Worm (Caenorhabditis elegans) whole organism, mixed stage, embryonic: ENCODE measurements around the gene ZK675.4.

Experiments used
- bed-3 ChIP-seq: fragments of 200-800 bp; sonication (Bioruptor generic); optimal IDR thresholded peaks from 3 replicates; lab custom pipeline; 2018; ENCODE audit warnings: mild to moderate bottlenecking, missing genetic modification characterization, moderate library complexity, missing compliant biosample characterization
- blmp-1 ChIP-seq: fragments of 150-350 bp; optimal IDR thresholded peaks from 2 replicates; lab custom pipeline; 2014; ENCODE audit warnings: missing biosample characterization, missing genetic modification characterization
- ham-2 ChIP-seq: fragments of 200-800 bp; sonication (Bioruptor generic); optimal IDR thresholded peaks from 2 replicates; lab custom pipeline; 2018; ENCODE audit warnings: mild to moderate bottlenecking, missing genetic modification characterization, missing compliant biosample characterization
- mep-1 ChIP-seq: fragments of 150-350 bp; optimal IDR thresholded peaks from 2 replicates; lab custom pipeline; 2017; ENCODE audit warnings: missing biosample characterization, missing genetic modification reagents, missing genetic modification characterization, inconsistent platforms
- nhr-12 ChIP-seq: fragments of 150-350 bp; optimal IDR thresholded peaks from 2 replicates; lab custom pipeline; 2014; ENCODE audit warnings: missing biosample characterization, missing genetic modification characterization
- nhr-237 ChIP-seq: fragments of 150-350 bp; optimal IDR thresholded peaks from 2 replicates; lab custom pipeline; 2014; ENCODE audit warnings: missing biosample characterization, missing genetic modification characterization
- nhr-28 ChIP-seq: fragments of 150-350 bp; optimal IDR thresholded peaks from 2 replicates; lab custom pipeline; 2014; ENCODE audit warnings: missing biosample characterization, missing genetic modification characterization
- snpc-4 ChIP-seq: fragments of 150-350 bp; optimal IDR thresholded peaks from 2 replicates; lab custom pipeline; 2014; ENCODE audit warnings: missing biosample characterization, missing genetic modification characterization
- sptf-1 ChIP-seq: sonication (generic microtip); optimal IDR thresholded peaks from 2 replicates; lab custom pipeline; 2017; ENCODE audit warnings: mild to moderate bottlenecking, missing genetic modification characterization, moderate library complexity, missing compliant biosample characterization
- unc-120 ChIP-seq: sonication (generic microtip); optimal IDR thresholded peaks from 2 replicates; lab custom pipeline; 2017; ENCODE audit warnings: missing genetic modification characterization, missing compliant biosample characterization; ENCODE audit not compliant: poor library complexity, severe bottlenecking
- unc-39 ChIP-seq: fragments of 150-350 bp; optimal IDR thresholded peaks from 2 replicates; lab custom pipeline; 2014; ENCODE audit warnings: missing biosample characterization, missing genetic modification characterization
- ztf-11 ChIP-seq: fragments of 150-350 bp; optimal IDR thresholded peaks from 2 replicates; lab custom pipeline; 2014; ENCODE audit warnings: missing biosample characterization, missing genetic modification characterization

- no peak for TF ChIP-seq ztf-11 (tag; lab: Kevin White, UChicago)
- TF ChIP-seq nhr-12 (tag; lab: Kevin White, UChicago) = no peak
- TF ChIP-seq snpc-4 (tag; lab: Kevin White, UChicago) = no peak
- TF ChIP-seq nhr-28 = no peak
- TF ChIP-seq unc-120 = no peak
- TF ChIP-seq sptf-1 (tag; lab: Kevin White, UChicago) = no peak
- no peak for TF ChIP-seq mep-1 (tag; lab: Kevin White, UChicago)
- no peak for TF ChIP-seq ham-2 (GFP tag; lab: Kevin White, UChicago)
- no peak for TF ChIP-seq bed-3
- no peak for TF ChIP-seq nhr-237 (tag; lab: Kevin White, UChicago)
- no peak for TF ChIP-seq unc-39 (tag; lab: Kevin White, UChicago)
- no peak for TF ChIP-seq blmp-1
These were observed 33.2 kb downstream of the ZK675.4 start for ce11 chrII:7944333-7944744.
